Worm (Caenorhabditis elegans): Measurements from ENCODE around the gene swt-3.

DNA sequence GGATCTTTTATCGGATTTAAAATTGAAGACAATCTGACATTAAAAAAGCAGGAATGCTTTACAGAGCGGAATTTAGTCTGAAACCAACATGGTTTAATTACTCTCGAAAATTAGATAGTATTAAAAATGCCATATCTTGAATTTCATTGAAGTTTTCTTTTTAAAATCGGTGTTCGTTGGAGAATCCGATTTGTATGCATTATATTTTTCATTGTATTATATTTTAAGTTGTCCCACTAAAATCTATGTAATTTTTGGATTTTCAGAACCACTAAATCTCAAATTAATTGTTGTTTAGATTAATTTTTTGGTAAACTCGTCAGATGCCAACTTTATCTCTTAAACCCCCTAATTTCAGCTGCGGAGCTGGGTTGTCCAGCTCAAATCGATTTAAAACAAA, 1.9 kb downstream of the swt-3 start:
- TF ChIP-seq unc-62 (GFP tag; optimal IDR thresholded peaks at IDR 0.05) (no peak), lin-40 (tag; optimal IDR thresholded peaks at IDR 0.05) (no peak), ZK185.1 (tag; optimal IDR thresholded peaks at IDR 0.05; ENCODE audit: poor library complexity, severe bottlenecking) (peak; percentile 6), ama-1 (optimal IDR thresholded peaks at IDR 0.05) (no peak), ama-1 (GFP tag; optimal IDR thresholded peaks at IDR 0.05) (no peak), F39B2.1 (GFP tag; IDR thresholded peaks at IDR 0.05) (no peak)
